Fruit fly (Drosophila melanogaster): ENCODE measurements around the gene Septin2.
A peak's percentile ranks its signal among the peaks of the same experiment; 100 is the strongest.

Gene Septin2

dm6 chr3R:20634674-20635594, 46.8 kb upstream of the Septin2 start, which contains the start of the genes Pi3K92E and Lrrk (continued):
- peak; percentile 88 for TF ChIP-seq Med (GFP tag)
- TF ChIP-seq onecut (GFP tag; IDR thresholded peaks at IDR 0.05), result no peak; the same call in 1 of the 2 replicates
- TF ChIP-seq Sox102F (GFP tag; optimal IDR thresholded peaks at IDR 0.05), result no peak
- no peak for TF ChIP-seq CG3726 (GFP tag; IDR thresholded peaks at IDR 0.05)
- no peak for TF ChIP-seq scrt (GFP tag; optimal IDR thresholded peaks at IDR 0.05)
- TF ChIP-seq CG8388 (GFP tag; optimal IDR thresholded peaks at IDR 0.05), result no peak
- TF ChIP-seq Meics (GFP tag; optimal IDR thresholded peaks at IDR 0.05), result no peak
- TF ChIP-seq Nf-YA (GFP tag; IDR thresholded peaks at IDR 0.05), result no peak
- TF ChIP-seq Ravus (GFP tag; IDR thresholded peaks at IDR 0.05), result no peak
- TF ChIP-seq Neu2 (GFP tag; optimal IDR thresholded peaks at IDR 0.05; ENCODE audit: borderline replicate concordance), result peak; percentile 79
- TF ChIP-seq ttk (GFP tag; IDR thresholded peaks at IDR 0.05), result no peak
- TF ChIP-seq CG6254 (GFP tag; optimal IDR thresholded peaks at IDR 0.05), result peak; percentile 99
- no peak for TF ChIP-seq jing (GFP tag; optimal IDR thresholded peaks at IDR 0.05)
- no peak; the same call in 1 of the 2 replicates for TF ChIP-seq vvl (GFP tag; IDR thresholded peaks at IDR 0.05)
- no peak for TF ChIP-seq lov (optimal IDR thresholded peaks at IDR 0.05)
- 0 out of 3 replicates have a peak, but pooled peaks have one; percentile 49 for TF ChIP-seq lov (GFP tag; IDR thresholded peaks at IDR 0.05)
- TF ChIP-seq seq (GFP tag; IDR thresholded peaks at IDR 0.05), result no peak
- TF ChIP-seq Mrtf (GFP tag; IDR thresholded peaks at IDR 0.05), result no peak; the same call in 2 of the 3 replicates
- no peak for TF ChIP-seq CkIIα-i1 (GFP tag; IDR thresholded peaks at IDR 0.05)
- TF ChIP-seq CG11247 (GFP tag; IDR thresholded peaks at IDR 0.05), result no peak
- peak; percentile 86 for TF ChIP-seq Bgb (GFP tag; IDR thresholded peaks at IDR 0.05; ENCODE audit: partially characterized antibody)
- no peak for TF ChIP-seq D19B (GFP tag; optimal IDR thresholded peaks at IDR 0.05)
- no peak for TF ChIP-seq CG12219 (GFP tag; optimal IDR thresholded peaks at IDR 0.05)
- no peak for TF ChIP-seq peb (GFP tag; IDR thresholded peaks at IDR 0.05)
- no peak for TF ChIP-seq slou (GFP tag; optimal IDR thresholded peaks at IDR 0.05)
- TF ChIP-seq tna (GFP tag; IDR thresholded peaks at IDR 0.05; ENCODE audit: partially characterized antibody), result peak; percentile 55; the same call in 1 of the 2 replicates
- no peak for TF ChIP-seq CG6765 (GFP tag; optimal IDR thresholded peaks at IDR 0.05)
- TF ChIP-seq CG7745 (tag; optimal IDR thresholded peaks at IDR 0.05), result no peak
- peak; percentile 75 for TF ChIP-seq gfzf (GFP tag; optimal IDR thresholded peaks at IDR 0.05)
- TF ChIP-seq ci (GFP tag; IDR thresholded peaks at IDR 0.05), result no peak; the same call in 2 of the 3 replicates
- TF ChIP-seq cwo (GFP tag; optimal IDR thresholded peaks at IDR 0.05), result no peak
- TF ChIP-seq CG14441 (GFP tag; IDR thresholded peaks at IDR 0.05), result no peak
- no peak for TF ChIP-seq ara (GFP tag; IDR thresholded peaks at IDR 0.05)
- TF ChIP-seq CG4424 (GFP tag; optimal IDR thresholded peaks at IDR 0.05), result no peak
- TF ChIP-seq Ssrp (tag; optimal IDR thresholded peaks at IDR 0.05), result no peak
- peak; percentile 56 for TF ChIP-seq Mad (GFP tag; optimal IDR thresholded peaks at IDR 0.05)
- no peak for TF ChIP-seq fru (optimal IDR thresholded peaks at IDR 0.05)
- no peak for TF ChIP-seq CG12236 (GFP tag; optimal IDR thresholded peaks at IDR 0.05)
- peak; percentile 64 for TF ChIP-seq hbn (GFP tag; IDR thresholded peaks at IDR 0.05; ENCODE audit: partially characterized antibody)
- peak; percentile 88 for TF ChIP-seq CG11560 (tag; IDR thresholded peaks at IDR 0.05)
- TF ChIP-seq Camta (GFP tag; optimal IDR thresholded peaks at IDR 0.05), result no peak
- TF ChIP-seq Drgx (GFP tag; IDR thresholded peaks at IDR 0.05), result no peak
- TF ChIP-seq CG9727 (GFP tag; optimal IDR thresholded peaks at IDR 0.05), result no peak
- TF ChIP-seq Dip3 (GFP tag; optimal IDR thresholded peaks at IDR 0.05), result no peak
- no peak for TF ChIP-seq CG31388 (GFP tag; optimal IDR thresholded peaks at IDR 0.05)
- TF ChIP-seq nmo (GFP tag; optimal IDR thresholded peaks at IDR 0.05), result peak; percentile 19
- TF ChIP-seq Bdp1 (GFP tag; optimal IDR thresholded peaks at IDR 0.05), result no peak
- TF ChIP-seq gcm (GFP tag; optimal IDR thresholded peaks at IDR 0.05), result no peak
- TF ChIP-seq pzg (GFP tag; optimal IDR thresholded peaks at IDR 0.05), result peak; percentile 53
- TF ChIP-seq abd-A (tag; optimal IDR thresholded peaks at IDR 0.05), result no peak
